Worm (Caenorhabditis elegans): ENCODE data around the gene F10D2.8.

DNA sequence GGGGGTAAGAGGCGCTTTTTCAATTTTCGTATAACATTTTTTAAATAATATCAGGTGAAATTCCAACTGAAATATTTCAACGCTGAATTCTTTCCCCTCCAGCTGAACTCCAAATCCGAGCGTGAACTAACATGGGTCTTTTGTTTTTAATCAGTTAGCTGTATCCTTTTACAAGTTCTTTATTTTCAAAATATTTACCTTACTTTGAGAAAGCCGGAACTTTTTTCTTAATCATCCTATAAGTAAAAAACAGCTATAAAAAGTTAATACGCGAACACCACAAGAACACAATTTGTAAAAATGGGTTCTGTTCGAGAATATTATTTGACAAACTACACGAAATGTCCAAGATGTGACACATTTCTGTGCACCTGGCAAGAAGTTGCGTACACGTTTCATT, 13.7 kb upstream of the F10D2.8 start, which contains the start of gene srh-83:
- TF ChIP-seq K09A11.1 (tag; optimal IDR thresholded peaks at IDR 0.05; ENCODE audit: insufficient read depth) (no peak), unc-55 (GFP tag; optimal IDR thresholded peaks at IDR 0.05) (no peak), ceh-24 (tag; optimal IDR thresholded peaks at IDR 0.05) (no peak)

Measured in whole organism, late embryonic.